Worm (Caenorhabditis elegans): Measurements from ENCODE around the gene Y27F2A.6.
"Not testable (repeated sequence)": the region's sequence is repeated elsewhere in the genome, so short reads cannot be mapped to it uniquely, and the experiment has no call there.

Y27F2A.6 gene

DNA sequence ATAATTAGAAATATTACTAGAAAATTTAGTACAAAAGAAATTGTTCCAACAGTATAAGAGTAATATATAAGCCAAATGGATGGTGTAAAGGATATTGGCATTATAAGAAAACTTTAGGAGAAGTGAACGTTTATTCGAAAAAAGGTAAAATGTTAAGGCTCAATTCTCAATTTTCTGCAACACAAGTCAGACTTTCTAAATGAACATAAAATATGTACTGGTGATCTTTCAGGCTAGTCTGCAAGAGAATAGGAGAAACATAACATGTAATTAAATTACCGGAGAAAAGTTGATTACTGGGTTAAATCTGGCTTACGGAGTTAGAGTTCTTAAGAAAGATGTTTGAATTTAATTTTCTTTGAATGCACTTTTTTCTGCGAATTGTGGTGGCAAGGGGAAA is 26.5 kb downstream of the Y27F2A.6 start, which contains the start of gene sri-33:
Gene sri-33 (minus strand): TSS at position 101 of the 400 bp plus-strand sequence.
- TF ChIP-seq aha-1 (tag) (peak; percentile 34), lim-7 (GFP tag; IDR thresholded peaks at IDR 0.05) (no peak)

DNA sequence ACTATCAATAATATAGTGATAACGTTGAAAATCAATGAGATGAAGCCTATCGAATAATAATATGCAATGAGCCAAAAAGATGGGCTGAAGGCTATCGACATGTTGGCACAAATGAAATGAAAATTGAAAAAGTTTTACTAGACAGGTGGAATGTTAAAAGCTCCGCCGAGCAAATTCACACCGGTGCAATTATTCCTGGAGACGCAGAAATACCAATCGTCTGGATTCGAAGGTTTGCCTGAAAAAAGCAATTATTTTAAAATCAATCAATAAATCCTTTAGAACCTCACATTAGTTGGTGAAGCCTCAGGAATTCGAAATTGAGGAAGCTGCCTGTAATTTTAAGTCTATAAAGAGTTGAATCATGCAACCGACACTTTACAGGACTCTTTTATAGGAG is 28.8 kb downstream of the Y27F2A.6 start, which contains the start of gene sri-32:
Gene sri-32 (minus strand): TSS at position 101 of the 400 bp plus-strand sequence.
- TF ChIP-seq tag-97 (GFP tag; IDR thresholded peaks at IDR 0.05) = no peak

DNA sequence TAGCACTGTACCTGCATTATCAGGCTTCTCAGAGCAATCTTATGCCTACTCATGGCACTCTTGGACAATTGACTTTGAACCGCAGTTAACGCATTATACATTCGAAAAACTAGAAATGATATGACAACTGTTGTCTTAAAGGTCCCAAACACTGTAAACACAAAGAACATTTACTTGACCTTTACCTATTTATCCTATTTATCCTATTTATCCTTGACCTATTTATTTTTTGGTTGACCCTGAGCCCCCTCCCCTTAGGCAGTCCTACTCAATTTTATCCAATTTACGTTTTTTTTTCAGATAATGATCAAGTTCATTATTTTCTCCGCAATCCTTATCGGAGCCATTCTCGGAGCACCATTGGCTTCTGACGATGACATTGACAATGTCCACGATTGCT is 31.6 kb downstream of the Y27F2A.6 start, which contains the start of the genes T10D4.14 and T10D4.19:
Gene T10D4.14 (minus strand): TSS at position 101 of the 400 bp plus-strand sequence.
Gene T10D4.19 (plus strand): TSS at position 304 of the 400 bp plus-strand sequence.
- TF ChIP-seq lin-15B (tag; optimal IDR thresholded peaks at IDR 0.05) = no peak
- TF ChIP-seq ceh-28 (tag; optimal IDR thresholded peaks at IDR 0.05) = no peak
- TF ChIP-seq lin-1 (GFP tag; IDR thresholded peaks at IDR 0.05) = no peak
- no peak for TF ChIP-seq daf-16 (GFP tag; optimal IDR thresholded peaks at IDR 0.05)
- TF ChIP-seq daf-16 (tag; optimal IDR thresholded peaks at IDR 0.05) = no peak
- no peak for TF ChIP-seq ztf-7 (tag; optimal IDR thresholded peaks at IDR 0.05)
- no peak for TF ChIP-seq dmd-6 (GFP tag; IDR thresholded peaks at IDR 0.05)
- TF ChIP-seq spr-1 (tag; optimal IDR thresholded peaks at IDR 0.05) = no peak
- no peak for TF ChIP-seq ceh-44 (GFP tag; IDR thresholded peaks at IDR 0.05)
- no peak for TF ChIP-seq spr-3 (GFP tag; optimal IDR thresholded peaks at IDR 0.05)
- TF ChIP-seq arid-1 (GFP tag; conservative IDR thresholded peaks at IDR 0.05) = no peak
- no peak for TF ChIP-seq dmd-9 (GFP tag; IDR thresholded peaks at IDR 0.05)
- TF ChIP-seq lin-29 (GFP tag; IDR thresholded peaks at IDR 0.05) = no peak
- no peak for TF ChIP-seq nhr-10 (tag; optimal IDR thresholded peaks at IDR 0.05)
- TF ChIP-seq Y105C5A.15 (GFP tag; IDR thresholded peaks at IDR 0.05) = no peak
- TF ChIP-seq zag-1 (tag; optimal IDR thresholded peaks at IDR 0.05) = no peak
- no peak for TF ChIP-seq dve-1 (tag; optimal IDR thresholded peaks at IDR 0.05; ENCODE audit: insufficient read depth)

DNA sequence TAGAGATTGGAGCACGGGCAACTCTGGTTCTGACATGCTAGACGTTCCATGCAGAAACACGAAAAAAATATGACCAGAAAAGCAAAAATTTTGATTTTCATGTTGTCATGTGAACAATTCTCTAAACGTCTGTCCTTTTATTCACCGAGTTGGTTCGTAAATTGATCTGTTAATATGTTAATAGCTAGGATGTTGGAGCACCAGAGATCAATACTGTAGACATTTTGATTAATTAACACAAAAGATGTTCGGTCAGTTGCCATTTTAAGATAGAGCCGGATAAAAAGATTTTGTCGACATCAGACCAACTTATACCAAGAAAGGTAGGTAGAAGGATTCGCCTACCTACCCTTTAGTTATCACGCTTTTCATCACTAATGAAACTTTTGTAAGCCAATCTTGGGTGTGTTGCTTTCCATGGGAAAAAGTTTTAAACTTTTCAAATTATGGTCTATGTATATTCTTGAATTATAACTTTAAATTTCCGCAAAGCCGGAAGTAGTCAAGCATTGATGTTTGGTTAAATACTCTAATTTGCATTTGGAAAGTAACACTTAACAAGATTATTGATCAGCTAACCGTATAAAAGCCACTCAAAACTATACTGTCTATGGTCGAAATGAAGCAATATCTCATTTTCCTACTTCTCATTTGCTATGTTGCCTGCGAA is 33.5 kb downstream of the Y27F2A.6 start, which contains the start of the genes T10D4.11 and T10D4.1:
Gene T10D4.11 (minus strand): TSS at position 101 of the 670 bp plus-strand sequence.
Gene T10D4.1 (plus strand): TSS at position 620 of the 670 bp plus-strand sequence.
- TF ChIP-seq arid-1 (GFP tag; conservative IDR thresholded peaks at IDR 0.05) (no peak), aha-1 (tag) (peak; percentile 3)

DNA sequence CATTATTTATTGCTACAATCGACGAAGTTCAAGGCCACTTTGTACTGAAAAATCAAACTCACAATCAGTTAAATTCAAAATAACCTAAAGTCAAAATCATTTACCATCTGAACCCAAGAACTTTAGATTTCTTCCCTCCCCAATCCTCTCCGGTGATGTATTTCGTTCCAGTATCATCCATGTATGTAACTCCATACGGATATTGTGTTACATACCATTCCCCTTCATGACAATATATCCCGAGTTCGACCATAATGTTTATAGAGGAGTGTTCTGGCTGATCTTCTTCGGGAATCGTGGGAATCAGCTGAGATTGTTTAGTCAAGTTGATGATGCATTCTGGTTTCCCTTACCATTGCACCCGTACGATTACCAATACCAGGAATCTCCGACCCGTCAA is 34.8 kb downstream of the Y27F2A.6 start:
- no peak for TF ChIP-seq hmg-1.1 (GFP tag; IDR thresholded peaks at IDR 0.05)
- peak in 1 of 2 experiments; percentile 92 for TF ChIP-seq unc-62 (GFP tag; optimal IDR thresholded peaks at IDR 0.05 in 1 of 2)
- no peak for TF ChIP-seq unc-62 (tag; optimal IDR thresholded peaks at IDR 0.05)

DNA sequence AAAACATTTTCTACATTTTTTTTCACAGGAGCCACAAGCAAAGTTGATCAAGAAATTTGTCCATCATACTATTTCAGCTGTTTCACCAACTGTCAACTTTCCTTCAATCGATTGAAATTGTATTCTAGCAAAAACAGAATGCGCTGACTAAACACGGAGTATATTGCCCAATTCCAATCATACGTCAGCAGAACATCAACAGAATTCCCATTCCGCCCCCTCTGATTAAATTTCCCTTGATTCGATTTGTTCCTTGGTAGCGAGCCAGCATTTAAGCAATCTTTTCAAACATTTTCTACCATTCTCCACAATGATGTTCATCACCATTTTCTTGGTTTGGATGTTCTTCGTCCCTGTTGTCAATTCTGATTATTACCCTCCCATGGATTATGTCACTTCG is 37.4 kb downstream of the Y27F2A.6 start, which contains the start of gene T10D4.15:
Gene T10D4.15 (plus strand): TSS at position 301 of the 400 bp plus-strand sequence.
- TF ChIP-seq ctbp-1 (GFP tag; IDR thresholded peaks at IDR 0.05) (no peak), unc-62 (GFP tag; optimal IDR thresholded peaks at IDR 0.05 in 1 of 2) (peak in 1 of 2 experiments; percentile 45), unc-62 (tag; optimal IDR thresholded peaks at IDR 0.05) (no peak)

DNA sequence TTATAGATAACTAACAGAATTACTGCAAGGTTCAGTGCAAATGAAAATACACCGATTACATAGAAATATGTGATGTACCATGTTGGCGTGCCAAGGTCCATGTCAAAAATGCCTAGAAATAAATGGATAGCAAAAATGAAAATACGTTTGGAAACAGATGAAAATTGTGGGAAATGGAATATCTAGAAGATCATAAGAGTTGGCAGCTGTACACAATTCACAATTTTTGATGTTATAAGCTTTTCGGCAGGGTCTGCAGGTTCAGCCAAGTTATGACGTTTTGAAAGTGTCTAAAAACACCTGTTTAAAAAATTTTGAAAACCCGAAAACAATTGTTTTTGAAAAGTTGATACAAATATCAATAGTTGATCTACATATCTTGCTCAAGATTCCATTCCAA is 38.6 kb downstream of the Y27F2A.6 start, which contains the start of gene sri-43:
Gene sri-43 (minus strand): TSS at position 101 of the 400 bp plus-strand sequence.
- not testable (repeated sequence) for TF ChIP-seq zfp-2 (tag; optimal IDR thresholded peaks at IDR 0.05); Y105C5A.15 (GFP tag; IDR thresholded peaks at IDR 0.05); nhr-42 (GFP tag; IDR thresholded peaks at IDR 0.05)

DNA sequence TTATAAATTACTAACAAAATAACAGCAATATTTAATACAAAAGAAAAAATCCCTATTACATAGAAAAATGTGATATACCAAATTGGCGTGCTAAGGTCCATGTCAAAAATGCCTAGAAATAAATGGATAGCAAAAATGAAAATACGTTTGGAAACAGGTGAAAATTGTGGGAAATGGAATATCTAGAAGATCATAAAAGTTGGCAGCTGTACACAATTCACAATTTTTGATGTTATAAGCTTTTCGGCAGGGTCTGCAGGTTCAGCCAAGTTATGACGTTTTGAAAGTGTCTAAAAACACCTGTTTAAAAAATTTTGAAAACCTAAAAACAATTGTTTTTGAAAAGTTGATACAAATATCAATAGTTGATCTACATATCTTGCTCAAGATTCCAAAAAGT is 40.3 kb downstream of the Y27F2A.6 start, which contains the start of gene sri-42:
Gene sri-42 (minus strand): TSS at position 101 of the 400 bp plus-strand sequence.
- TF ChIP-seq daf-16 (GFP tag; optimal IDR thresholded peaks at IDR 0.05); daf-16 (tag; optimal IDR thresholded peaks at IDR 0.05); madf-9 (GFP tag; conservative IDR thresholded peaks at IDR 0.05); duxl-1 (tag; optimal IDR thresholded peaks at IDR 0.05; ENCODE audit: poor library complexity): not testable (repeated sequence)

Measured in whole organism, L4 larva.